Worm (Caenorhabditis elegans) whole organism, midembryonic: ENCODE data around the gene C25F9.16.

ENCODE experiments used
- T22C8.4 ChIP-seq: fragments of 200-800 bp; sonication (Bioruptor generic); IDR thresholded peaks from 2 replicates; pipeline ENCODE4 v1.3.6; 2022; ENCODE audit warnings: missing genetic modification characterization, missing compliant biosample characterization
- cog-1 ChIP-seq: sonication (generic microtip); optimal IDR thresholded peaks from 2 replicates; lab custom pipeline; 2016; ENCODE audit warnings: missing genetic modification characterization, missing compliant biosample characterization
- flt-1 ChIP-seq: fragments of 200-800 bp; sonication (Bioruptor generic); IDR thresholded peaks from 2 replicates; pipeline ENCODE4 v1.3.6; 2022; ENCODE audit warnings: missing genetic modification characterization, missing compliant biosample characterization
- klf-2 ChIP-seq: fragments of 200-800 bp; sonication (Bioruptor generic); conservative IDR thresholded peaks from 2 replicates; pipeline ENCODE4 v1.3.6; 2022; ENCODE audit warnings: missing genetic modification reagents, missing genetic modification characterization, missing compliant biosample characterization
- med-1 ChIP-seq: sonication (generic microtip); optimal IDR thresholded peaks from 2 replicates; lab custom pipeline; 2017; ENCODE audit warnings: missing genetic modification characterization, mild to moderate bottlenecking, missing compliant biosample characterization, antibody characterized with exemption, missing genetic modification reagents; ENCODE audit not compliant: insufficient read depth
- ref-1 ChIP-seq: fragments of 200-800 bp; sonication (Bioruptor generic); conservative IDR thresholded peaks from 2 replicates; pipeline ENCODE4 v1.3.6; 2022; ENCODE audit warnings: missing genetic modification reagents, missing genetic modification characterization, missing compliant biosample characterization
- tab-1 ChIP-seq: fragments of 200-800 bp; sonication (Bioruptor generic); IDR thresholded peaks from 2 replicates; pipeline ENCODE4 v1.3.6; 2022; ENCODE audit warnings: missing genetic modification characterization, missing compliant biosample characterization
- ztf-23 ChIP-seq: fragments of 200-800 bp; sonication (Bioruptor generic); IDR thresholded peaks from 2 replicates; pipeline ENCODE4 v1.3.6; 2022; ENCODE audit warnings: missing genetic modification reagents, missing genetic modification characterization, missing compliant biosample characterization
- ztf-29 ChIP-seq: fragments of 200-800 bp; sonication (Bioruptor generic); IDR thresholded peaks from 2 replicates; pipeline ENCODE4 v1.3.6; 2022; ENCODE audit warnings: missing genetic modification reagents, missing genetic modification characterization, missing compliant biosample characterization

C25F9.16 gene

ce11 chrV:19430351-19430913 is 3.8 kb upstream of the C25F9.16 start:
- peak; percentile 53; the same call in 1 of the 2 replicates for TF ChIP-seq ztf-29
- no peak for TF ChIP-seq cog-1
- TF ChIP-seq flt-1 (GFP tag; lab: Robert Waterston, UW), result no peak; the same call in 1 of the 2 replicates
- TF ChIP-seq ztf-23 (GFP tag; lab: Robert Waterston, UW), result no peak
- TF ChIP-seq ref-1, result no peak
- TF ChIP-seq tab-1 (GFP tag; lab: Robert Waterston, UW), result peak; percentile 70; the same call in 1 of the 2 replicates

ce11 chrV:19431036-19431435 is 3.2 kb upstream of the C25F9.16 start, which contains the start of gene srw-85:
Gene srw-85 (minus strand): TSS chrV:19431136.
- no peak for TF ChIP-seq klf-2 (GFP tag; lab: Robert Waterston, UW)
- no peak for TF ChIP-seq ztf-29
- no peak for TF ChIP-seq cog-1

ce11 chrV:19432030-19432429 is 2.2 kb upstream of the C25F9.16 start:
- TF ChIP-seq T22C8.4 (GFP tag; lab: Robert Waterston, UW), result no peak
- no peak for TF ChIP-seq cog-1
- TF ChIP-seq flt-1 (GFP tag; lab: Robert Waterston, UW), result no peak
- no peak for TF ChIP-seq ztf-29
- TF ChIP-seq med-1, result no peak
- no peak for TF ChIP-seq klf-2 (GFP tag; lab: Robert Waterston, UW)
- no peak for TF ChIP-seq ztf-23 (GFP tag; lab: Robert Waterston, UW)
- TF ChIP-seq ref-1, result no peak
- no peak for TF ChIP-seq tab-1 (GFP tag; lab: Robert Waterston, UW)

- TF ChIP-seq T22C8.4 (GFP tag; lab: Robert Waterston, UW) (no peak), tab-1 (GFP tag; lab: Robert Waterston, UW) (no peak), flt-1 (GFP tag; lab: Robert Waterston, UW) (no peak), klf-2 (GFP tag; lab: Robert Waterston, UW) (no peak), ref-1 (no peak), ztf-23 (GFP tag; lab: Robert Waterston, UW) (no peak), med-1 (no peak), cog-1 (no peak), ztf-29 (no peak)
Observed at ce11 chrV:19432972-19433371, 1.2 kb upstream of the C25F9.16 start, which contains the start of gene C25F9.11. Gene C25F9.11 (minus strand): TSS chrV:19433072.

- TF ChIP-seq ref-1 (no peak), T22C8.4 (GFP tag; lab: Robert Waterston, UW) (no peak), ztf-23 (GFP tag; lab: Robert Waterston, UW) (no peak)
Observed at ce11 chrV:19436307-19436706, 2.1 kb downstream of the C25F9.16 start, which contains the start of gene C25F9.14. Gene C25F9.14 (plus strand): TSS chrV:19436484.

ce11 chrV:19443599-19443998 is 9.4 kb downstream of the C25F9.16 start:
- no peak for TF ChIP-seq flt-1 (GFP tag; lab: Robert Waterston, UW)
- no peak for TF ChIP-seq ztf-29
- TF ChIP-seq T22C8.4 (GFP tag; lab: Robert Waterston, UW), result no peak
- TF ChIP-seq med-1, result no peak
- TF ChIP-seq ztf-23 (GFP tag; lab: Robert Waterston, UW), result no peak
- no peak for TF ChIP-seq ref-1
- TF ChIP-seq klf-2 (GFP tag; lab: Robert Waterston, UW), result no peak
- TF ChIP-seq cog-1, result no peak
- TF ChIP-seq tab-1 (GFP tag; lab: Robert Waterston, UW), result no peak

ce11 chrV:19445442-19445841 is 11.3 kb downstream of the C25F9.16 start, which contains the start of gene M04C3.1:
Gene M04C3.1 (minus strand): TSS chrV:19445605.
- TF ChIP-seq klf-2 (GFP tag; lab: Robert Waterston, UW) (no peak), ref-1 (no peak), flt-1 (GFP tag; lab: Robert Waterston, UW) (no peak), med-1 (no peak), cog-1 (no peak), ztf-23 (GFP tag; lab: Robert Waterston, UW) (no peak), T22C8.4 (GFP tag; lab: Robert Waterston, UW) (no peak), tab-1 (GFP tag; lab: Robert Waterston, UW) (no peak), ztf-29 (no peak)

ce11 chrV:19448805-19449204 is 14.6 kb downstream of the C25F9.16 start, which contains the start of gene M04C3.2:
Gene M04C3.2 (minus strand): TSS chrV:19448905.
- no peak for TF ChIP-seq ztf-23 (GFP tag; lab: Robert Waterston, UW)
- no peak for TF ChIP-seq tab-1 (GFP tag; lab: Robert Waterston, UW)
- TF ChIP-seq ref-1, result no peak
- no peak for TF ChIP-seq klf-2 (GFP tag; lab: Robert Waterston, UW)
- TF ChIP-seq ztf-29, result no peak
- no peak for TF ChIP-seq cog-1
- TF ChIP-seq med-1, result no peak
- no peak for TF ChIP-seq flt-1 (GFP tag; lab: Robert Waterston, UW)
- no peak for TF ChIP-seq T22C8.4 (GFP tag; lab: Robert Waterston, UW)

- TF ChIP-seq tab-1 (GFP tag; lab: Robert Waterston, UW), result no peak
- no peak for TF ChIP-seq flt-1 (GFP tag; lab: Robert Waterston, UW)
- no peak for TF ChIP-seq ztf-29
- TF ChIP-seq klf-2 (GFP tag; lab: Robert Waterston, UW), result no peak
- TF ChIP-seq med-1, result no peak
Observed at ce11 chrV:19449544-19449943, 15.4 kb downstream of the C25F9.16 start, which contains the start of gene M04C3.5. Gene M04C3.5 (plus strand): TSS chrV:19449733.

- no peak for TF ChIP-seq flt-1 (GFP tag; lab: Robert Waterston, UW)
- no peak for TF ChIP-seq ztf-23 (GFP tag; lab: Robert Waterston, UW)
- TF ChIP-seq T22C8.4 (GFP tag; lab: Robert Waterston, UW), result no peak
- no peak for TF ChIP-seq ref-1
- TF ChIP-seq klf-2 (GFP tag; lab: Robert Waterston, UW), result no peak
- no peak for TF ChIP-seq ztf-29
- no peak for TF ChIP-seq tab-1 (GFP tag; lab: Robert Waterston, UW)
- no peak for TF ChIP-seq med-1
- TF ChIP-seq cog-1, result no peak
Observed at ce11 chrV:19455650-19456049, 21.5 kb downstream of the C25F9.16 start, which contains the start of the genes Y43F8B.13 and Y43F8B.14. Gene Y43F8B.13 (plus strand): TSS chrV:19455950. Gene Y43F8B.14 (minus strand): TSS chrV:19455971.
